Worm (Caenorhabditis elegans) whole organism, young adult: ENCODE measurements around the gene mua-3.

ENCODE experiments used
- F10E7.11 ChIP-seq: sonication (generic microtip); optimal IDR thresholded peaks from 2 replicates; lab custom pipeline; 2017; ENCODE audit warnings: mild to moderate bottlenecking, missing genetic modification characterization, moderate library complexity, missing compliant biosample characterization
- F22D6.2 ChIP-seq: sonication (generic microtip); optimal IDR thresholded peaks from 2 replicates; lab custom pipeline; 2016; ENCODE audit warnings: mild to moderate bottlenecking, missing genetic modification characterization, missing compliant biosample characterization
- Y79H2A.3 ChIP-seq: fragments of 200-800 bp; sonication (Bioruptor generic); conservative IDR thresholded peaks from 2 replicates; pipeline ENCODE4 v1.3.6; 2022; ENCODE audit warnings: missing genetic modification reagents, missing genetic modification characterization, missing compliant biosample characterization
- ama-1 ChIP-seq, 3 experiments: fragments of 150-350 bp in 1 of 3; sonication (generic microtip) in 2 of 3; optimal IDR thresholded peaks; 2 replicates each; lab custom pipeline; 2014 to 2018; ENCODE audit warnings: missing biosample characterization in 2 of 3, missing genetic modification characterization in 2 of 3, missing genetic modification reagents in 2 of 3
- ccch-3 ChIP-seq: fragments of 200-800 bp; sonication (Bioruptor generic); optimal IDR thresholded peaks from 2 replicates; lab custom pipeline; 2018; ENCODE audit warnings: mild to moderate bottlenecking, missing genetic modification characterization, missing compliant biosample characterization
- ceh-79 ChIP-seq: sonication (generic microtip); optimal IDR thresholded peaks from 2 replicates; lab custom pipeline; 2017; ENCODE audit warnings: mild to moderate bottlenecking, missing genetic modification characterization, missing compliant biosample characterization
- efl-1 ChIP-seq: fragments of 150-350 bp; optimal IDR thresholded peaks from 2 replicates; lab custom pipeline; 2014; ENCODE audit warnings: missing biosample characterization, missing genetic modification reagents, missing genetic modification characterization
- nhr-90 ChIP-seq: sonication (generic microtip); optimal IDR thresholded peaks from 2 replicates; lab custom pipeline; 2016; ENCODE audit warnings: missing genotype, mild to moderate bottlenecking, missing genetic modification characterization, missing compliant biosample characterization
- ztf-26 ChIP-seq: sonication (generic microtip); optimal IDR thresholded peaks from 2 replicates; lab custom pipeline; 2017; ENCODE audit warnings: missing genetic modification characterization, missing compliant biosample characterization

DNA sequence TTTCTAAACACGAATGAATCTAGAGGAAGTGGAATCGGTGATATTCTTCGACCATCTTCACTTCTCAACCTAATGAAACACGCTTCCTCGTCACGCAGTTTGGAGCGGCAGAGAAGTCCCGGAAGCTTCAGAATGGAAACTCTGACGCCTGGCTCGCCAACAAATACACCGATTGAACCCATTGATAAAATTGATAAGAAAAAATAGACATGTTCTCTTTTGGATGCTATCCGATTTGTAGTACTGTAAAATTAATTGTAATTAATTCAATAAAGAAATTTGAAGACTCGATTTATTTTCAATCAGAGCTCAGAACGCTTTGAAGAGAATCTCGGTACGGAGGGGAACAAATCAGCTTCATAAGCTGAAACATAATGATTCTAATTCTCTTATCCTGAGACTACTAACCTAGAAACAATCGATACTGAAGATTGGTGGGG, 54.1 kb downstream of the mua-3 start:
- TF ChIP-seq F10E7.11 (tag; lab: Kevin White, UChicago): peak; percentile 75
- peak; percentile 0 for TF ChIP-seq efl-1
- TF ChIP-seq F22D6.2 (tag; lab: Kevin White, UChicago): peak; percentile 53
- TF ChIP-seq nhr-90: peak; percentile 68
- no peak for TF ChIP-seq ccch-3 (GFP tag; lab: Kevin White, UChicago)
- peak; percentile 44 for TF ChIP-seq ceh-79 (tag; lab: Kevin White, UChicago)
- peak; percentile 68 for TF ChIP-seq ztf-26 (tag; lab: Kevin White, UChicago)
- peak; percentile 95 for TF ChIP-seq ama-1 (optimal IDR thresholded peaks at IDR 0.05; lab: Kevin White, UChicago)
- peak; percentile 61 to 77 for TF ChIP-seq ama-1 (GFP tag; optimal IDR thresholded peaks at IDR 0.05; lab: Kevin White, UChicago)
- TF ChIP-seq Y79H2A.3 (GFP tag; lab: Robert Waterston, UW): 0 out of 2 replicates have a peak, but pooled peaks have one; percentile 42
